Worm (Caenorhabditis elegans): ENCODE data around the gene C25F6.8.

DNA sequence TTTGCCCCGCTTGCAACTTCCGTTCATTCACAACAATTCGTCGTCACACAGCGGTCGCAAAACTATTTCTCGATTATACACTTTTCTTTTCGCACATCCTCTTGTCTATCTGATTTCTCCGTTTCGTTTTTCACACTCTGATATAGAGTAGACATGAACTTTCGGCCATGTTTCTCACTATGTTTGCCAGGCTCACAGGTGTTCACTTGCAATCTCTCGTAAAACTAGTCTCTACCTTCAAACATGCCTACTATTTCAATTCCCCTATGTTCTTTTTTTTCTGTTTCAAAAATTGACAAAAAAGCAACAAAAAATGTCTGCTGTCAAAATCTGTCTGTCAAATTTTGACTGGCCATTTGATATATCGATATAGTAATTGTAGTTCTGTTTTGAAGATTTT lies 9.1 kb downstream of the C25F6.8 start:
- TF ChIP-seq dmd-4 (tag; optimal IDR thresholded peaks at IDR 0.05; ENCODE audit: borderline replicate concordance) (no peak), pqm-1 (tag; optimal IDR thresholded peaks at IDR 0.05) (no peak), K02D7.2 (tag; optimal IDR thresholded peaks at IDR 0.05) (no peak), unc-42 (tag; optimal IDR thresholded peaks at IDR 0.05) (no peak), ceh-22 (tag; optimal IDR thresholded peaks at IDR 0.05) (no peak)
